Worm (Caenorhabditis elegans) whole organism, early embryonic: ENCODE data around the gene ZC404.16.

ENCODE experiments used
- B0310.2 ChIP-seq: sonication (generic microtip); optimal IDR thresholded peaks from 2 replicates; lab custom pipeline; 2016; ENCODE audit warnings: mild to moderate bottlenecking, missing genetic modification characterization, missing compliant biosample characterization
- F13C5.2 ChIP-seq: sonication (generic microtip); optimal IDR thresholded peaks from 2 replicates; lab custom pipeline; 2017; ENCODE audit warnings: mild to moderate bottlenecking, missing genetic modification characterization, inconsistent platforms, missing compliant biosample characterization
- aly-1 ChIP-seq: sonication (generic microtip); optimal IDR thresholded peaks from 2 replicates; lab custom pipeline; 2016; ENCODE audit warnings: missing genetic modification characterization, missing compliant biosample characterization
- ama-1 ChIP-seq: fragments of 150-350 bp; optimal IDR thresholded peaks from 2 replicates; lab custom pipeline; 2014
- ceh-13 ChIP-seq: fragments of 200-800 bp; sonication (Bioruptor generic); optimal IDR thresholded peaks from 2 replicates; lab custom pipeline; 2018; ENCODE audit warnings: mild to moderate bottlenecking, missing genetic modification characterization, missing compliant biosample characterization
- ceh-36 ChIP-seq: sonication (generic microtip); optimal IDR thresholded peaks from 2 replicates; lab custom pipeline; 2016; ENCODE audit warnings: missing genetic modification characterization, inconsistent platforms, missing compliant biosample characterization
- ets-7 ChIP-seq: sonication (generic microtip); optimal IDR thresholded peaks from 2 replicates; lab custom pipeline; 2016; ENCODE audit warnings: missing genotype, missing genetic modification characterization, missing compliant biosample characterization
- flt-1 ChIP-seq: fragments of 200-800 bp; sonication (Bioruptor generic); IDR thresholded peaks from 2 replicates; pipeline ENCODE4 v1.3.6; 2022; ENCODE audit warnings: missing genetic modification characterization, missing compliant biosample characterization
- hmbx-1 ChIP-seq: sonication (generic microtip); optimal IDR thresholded peaks from 2 replicates; lab custom pipeline; 2016; ENCODE audit warnings: mild to moderate bottlenecking, missing genetic modification characterization, missing compliant biosample characterization
- hmg-4 ChIP-seq: fragments of 200-800 bp; sonication (Bioruptor generic); optimal IDR thresholded peaks from 2 replicates; lab custom pipeline; 2018; ENCODE audit warnings: mild to moderate bottlenecking, missing genetic modification characterization, missing compliant biosample characterization
- hnd-1 ChIP-seq: sonication (generic microtip); optimal IDR thresholded peaks from 2 replicates; lab custom pipeline; 2016; ENCODE audit warnings: missing genetic modification characterization, missing compliant biosample characterization
- pes-1 ChIP-seq: fragments of 200-800 bp; sonication (Bioruptor generic); IDR thresholded peaks from 2 replicates; pipeline ENCODE4 v1.3.6; 2022; ENCODE audit warnings: missing genetic modification reagents, missing genetic modification characterization, missing compliant biosample characterization
- scrt-1 ChIP-seq: fragments of 200-800 bp; sonication (Bioruptor generic); IDR thresholded peaks from 2 replicates; pipeline ENCODE4 v1.3.6; 2022; ENCODE audit warnings: missing genetic modification characterization, missing compliant biosample characterization
- sea-1 ChIP-seq: fragments of 200-800 bp; sonication (Bioruptor generic); conservative IDR thresholded peaks from 2 replicates; pipeline ENCODE4 v1.3.6; 2022; ENCODE audit warnings: missing genetic modification characterization, missing compliant biosample characterization
- tbx-11 ChIP-seq: fragments of 200-800 bp; sonication (Bioruptor generic); IDR thresholded peaks from 2 replicates; pipeline ENCODE4 v1.3.6; 2022; ENCODE audit warnings: missing genetic modification characterization, missing compliant biosample characterization
- tbx-37 ChIP-seq: fragments of 200-800 bp; sonication (Bioruptor generic); conservative IDR thresholded peaks from 2 replicates; pipeline ENCODE4 v1.3.6; 2022; ENCODE audit warnings: missing genetic modification reagents, missing genetic modification characterization, missing compliant biosample characterization
- tra-4 ChIP-seq: sonication (generic microtip); optimal IDR thresholded peaks from 2 replicates; lab custom pipeline; 2017; ENCODE audit warnings: missing genetic modification characterization, missing compliant biosample characterization

ZC404.16 gene

ce11 chrV:6808962-6809361, 35.3 kb upstream of the ZC404.16 start, which contains the start of gene dmsr-16:
dmsr-16 (minus strand) TSS chrV:6809062.
- no peak for TF ChIP-seq hmbx-1 (tag; lab: Kevin White, UChicago)
- TF ChIP-seq ceh-13 (GFP tag; lab: Kevin White, UChicago), result no peak
- TF ChIP-seq tbx-37 (GFP tag; lab: Robert Waterston, UW), result no peak
- TF ChIP-seq tra-4, result no peak
- no peak for TF ChIP-seq hnd-1
- TF ChIP-seq ceh-36, result no peak
- TF ChIP-seq F13C5.2 (tag; lab: Kevin White, UChicago), result no peak
- no peak for TF ChIP-seq B0310.2
- no peak for TF ChIP-seq scrt-1 (GFP tag; lab: Robert Waterston, UW)
- no peak for TF ChIP-seq pes-1 (GFP tag; lab: Robert Waterston, UW)
- no peak for TF ChIP-seq aly-1 (tag; lab: Kevin White, UChicago)
- no peak for TF ChIP-seq flt-1 (GFP tag; lab: Robert Waterston, UW)
- TF ChIP-seq tbx-11 (GFP tag; lab: Robert Waterston, UW), result no peak
- TF ChIP-seq ama-1 (lab: Kevin White, UChicago), result no peak
- no peak for TF ChIP-seq sea-1 (GFP tag; lab: Robert Waterston, UW)
- no peak for TF ChIP-seq ets-7 (tag; lab: Kevin White, UChicago)
- TF ChIP-seq hmg-4 (GFP tag; lab: Kevin White, UChicago), result no peak

- no peak for TF ChIP-seq hmg-4 (GFP tag; lab: Kevin White, UChicago)
- no peak for TF ChIP-seq aly-1 (tag; lab: Kevin White, UChicago)
These were observed 32.7 kb upstream of the ZC404.16 start, which contains the start of gene dmsr-12 for ce11 chrV:6806340-6806739. dmsr-12 (minus strand) TSS chrV:6806440.

- TF ChIP-seq tra-4, result no peak
- TF ChIP-seq hmg-4 (GFP tag; lab: Kevin White, UChicago), result no peak
- no peak for TF ChIP-seq B0310.2
- TF ChIP-seq tbx-37 (GFP tag; lab: Robert Waterston, UW), result no peak
- TF ChIP-seq ets-7 (tag; lab: Kevin White, UChicago), result no peak
- TF ChIP-seq scrt-1 (GFP tag; lab: Robert Waterston, UW), result no peak
- TF ChIP-seq ceh-13 (GFP tag; lab: Kevin White, UChicago), result no peak
- no peak for TF ChIP-seq ceh-36
- no peak for TF ChIP-seq tbx-11 (GFP tag; lab: Robert Waterston, UW)
These were observed 30.4 kb upstream of the ZC404.16 start, which contains the start of gene dmsr-11 for ce11 chrV:6803992-6804391. dmsr-11 (minus strand) TSS chrV:6804092.

DNA sequence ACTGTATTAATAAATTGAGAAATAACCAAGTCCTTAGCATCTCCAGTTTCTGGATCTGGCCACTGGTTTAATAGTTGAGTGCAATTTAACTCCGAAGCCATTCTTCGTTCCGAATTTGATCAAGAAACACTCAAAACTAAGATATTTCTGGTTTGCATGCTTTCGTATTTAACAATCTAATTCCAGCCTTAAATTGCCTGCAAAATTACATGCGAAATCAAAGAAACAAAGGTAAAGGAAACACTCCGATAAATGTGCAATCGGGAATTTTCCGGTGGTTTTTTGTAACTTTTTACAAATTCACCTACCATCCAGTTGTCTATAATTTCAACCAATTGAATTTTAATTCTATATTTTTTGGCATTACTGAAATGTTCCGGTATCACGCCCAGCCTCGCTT, 28.2 kb upstream of the ZC404.16 start, which contains the start of gene dmsr-10:
dmsr-10 (minus strand) TSS at position 101 of the 400 bp plus-strand sequence.
- TF ChIP-seq hnd-1 (no peak), ceh-13 (GFP tag; lab: Kevin White, UChicago) (no peak), scrt-1 (GFP tag; lab: Robert Waterston, UW) (no peak), tbx-37 (GFP tag; lab: Robert Waterston, UW) (no peak), tra-4 (no peak), B0310.2 (no peak), ama-1 (lab: Kevin White, UChicago) (no peak), hmg-4 (GFP tag; lab: Kevin White, UChicago) (no peak)

DNA sequence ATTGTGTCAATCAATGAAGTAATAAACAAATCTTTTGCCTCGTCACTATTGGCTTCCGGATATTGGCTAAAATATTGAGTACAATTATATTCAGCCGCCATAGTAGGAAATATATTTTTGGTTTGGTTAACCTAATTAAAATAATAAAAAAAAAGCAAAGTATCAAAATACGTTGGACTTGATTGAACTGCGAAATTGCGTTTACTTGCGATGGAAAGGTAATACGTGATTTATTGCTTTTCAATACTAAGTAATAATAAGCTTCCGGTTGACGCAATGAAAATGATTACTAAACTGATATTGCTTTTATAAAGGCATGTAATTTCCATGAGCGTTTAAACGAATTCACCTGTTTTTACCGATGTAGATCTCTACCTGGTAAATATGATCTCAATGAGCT, 25.9 kb upstream of the ZC404.16 start, which contains the start of gene dmsr-9:
dmsr-9 (minus strand) TSS at position 101 of the 400 bp plus-strand sequence.
- no peak for TF ChIP-seq scrt-1 (GFP tag; lab: Robert Waterston, UW)
- no peak for TF ChIP-seq tbx-37 (GFP tag; lab: Robert Waterston, UW)
- TF ChIP-seq ama-1 (lab: Kevin White, UChicago), result no peak
- TF ChIP-seq F13C5.2 (tag; lab: Kevin White, UChicago), result no peak
- TF ChIP-seq B0310.2, result no peak
- TF ChIP-seq ceh-13 (GFP tag; lab: Kevin White, UChicago), result no peak
- no peak for TF ChIP-seq aly-1 (tag; lab: Kevin White, UChicago)
- no peak for TF ChIP-seq hmbx-1 (tag; lab: Kevin White, UChicago)
- no peak for TF ChIP-seq ets-7 (tag; lab: Kevin White, UChicago)
- no peak for TF ChIP-seq sea-1 (GFP tag; lab: Robert Waterston, UW)

DNA sequence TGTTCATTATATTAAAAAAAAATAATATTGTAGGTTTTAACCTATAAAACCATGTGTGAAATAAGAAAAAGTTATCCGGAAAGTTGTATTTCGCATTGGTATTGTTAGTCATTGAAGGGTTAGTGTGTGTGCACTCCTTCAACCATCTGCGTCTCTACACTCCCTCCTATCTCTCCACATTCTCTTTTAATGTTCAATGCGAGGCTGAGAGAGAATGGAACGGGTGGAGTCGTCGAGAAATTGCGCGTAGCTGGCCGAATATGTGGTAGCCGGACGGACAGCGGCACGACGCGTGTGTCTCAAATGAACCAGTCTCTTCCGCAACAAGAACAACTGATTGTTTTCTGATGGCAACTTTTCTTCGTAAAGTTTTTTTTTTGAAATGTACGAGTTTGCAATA, 23.3 kb upstream of the ZC404.16 start:
- TF ChIP-seq hnd-1 (no peak), ceh-36 (no peak), hmg-4 (GFP tag; lab: Kevin White, UChicago) (no peak), tbx-11 (GFP tag; lab: Robert Waterston, UW) (no peak), B0310.2 (no peak), scrt-1 (GFP tag; lab: Robert Waterston, UW) (no peak), ama-1 (lab: Kevin White, UChicago) (no peak), ets-7 (tag; lab: Kevin White, UChicago) (no peak), pes-1 (GFP tag; lab: Robert Waterston, UW) (no peak), sea-1 (GFP tag; lab: Robert Waterston, UW) (no peak), hmbx-1 (tag; lab: Kevin White, UChicago) (no peak), ceh-13 (GFP tag; lab: Kevin White, UChicago) (no peak), tra-4 (no peak), tbx-37 (GFP tag; lab: Robert Waterston, UW) (no peak), aly-1 (tag; lab: Kevin White, UChicago) (no peak), F13C5.2 (tag; lab: Kevin White, UChicago) (no peak), flt-1 (GFP tag; lab: Robert Waterston, UW) (no peak)

ce11 chrV:6796264-6796663, 22.6 kb upstream of the ZC404.16 start:
- TF ChIP-seq B0310.2, result no peak

ce11 chrV:6793744-6794239, 20.2 kb upstream of the ZC404.16 start, which contains the start of gene ZC404.1:
ZC404.1 (plus strand) TSS chrV:6794189.
- TF ChIP-seq hnd-1 (no peak), ama-1 (lab: Kevin White, UChicago) (no peak), tbx-37 (GFP tag; lab: Robert Waterston, UW) (no peak), flt-1 (GFP tag; lab: Robert Waterston, UW) (no peak), scrt-1 (GFP tag; lab: Robert Waterston, UW) (no peak), tra-4 (no peak), ceh-13 (GFP tag; lab: Kevin White, UChicago) (no peak)
